Fruit fly (Drosophila melanogaster) whole organism, embryonic: ENCODE data around the gene CG31777.
A peak's percentile ranks its signal among the peaks of the same experiment; 100 is the strongest.

Experiments
- Asciz ChIP-seq: fragments of 200-800 bp; sonication (Bioruptor generic); optimal IDR thresholded peaks from 2 replicates; lab custom pipeline; 2017; ENCODE audit warnings: missing biosample characterization, mild to moderate bottlenecking, missing genetic modification characterization, missing genetic modification reagents
- Awh ChIP-seq: fragments of 200-800 bp; sonication (Bioruptor generic); IDR thresholded peaks from 2 replicates; pipeline ENCODE4, ENCODE4 v1.3.6; 2022; ENCODE audit warnings: missing biosample characterization, missing genetic modification characterization
- B-H1 ChIP-seq: fragments of 200-800 bp; sonication (Bioruptor generic); IDR thresholded peaks from 3 replicates; pipeline ENCODE4 v1.3.6; 2022; ENCODE audit warnings: missing biosample characterization, missing genetic modification characterization
- CG10274 ChIP-seq: fragments of 200-800 bp; sonication (Bioruptor generic); optimal IDR thresholded peaks from 3 replicates; lab custom pipeline; 2017; ENCODE audit warnings: missing biosample characterization, mild to moderate bottlenecking, missing genetic modification characterization
- CG10959 ChIP-seq: fragments of 200-800 bp; sonication (Bioruptor generic); IDR thresholded peaks from 2 replicates; pipeline ENCODE4 v1.3.6; 2022; ENCODE audit warnings: missing biosample characterization, missing genetic modification characterization
- CG12104 ChIP-seq: fragments of 200-800 bp; sonication (Bioruptor generic); optimal IDR thresholded peaks from 3 replicates; lab custom pipeline; 2016; ENCODE audit warnings: missing biosample characterization, missing genetic modification characterization
- CG12659 ChIP-seq: fragments of 200-800 bp; sonication (Bioruptor generic); optimal IDR thresholded peaks from 3 replicates; lab custom pipeline; 2017; ENCODE audit warnings: mild to moderate bottlenecking, missing biosample characterization, missing genetic modification reagents, missing genetic modification characterization
- CG17328 ChIP-seq: fragments of 200-800 bp; sonication (Bioruptor generic); IDR thresholded peaks from 2 replicates; pipeline ENCODE4 v1.3.6; 2022; ENCODE audit warnings: missing biosample characterization, missing genetic modification characterization
- CG18011 ChIP-seq: fragments of 200-800 bp; sonication (Bioruptor generic); optimal IDR thresholded peaks from 2 replicates; lab custom pipeline; 2017; ENCODE audit warnings: missing biosample characterization, missing genetic modification characterization, mild to moderate bottlenecking, moderate library complexity, missing genotype
- CG18262 ChIP-seq: fragments of 200-800 bp; optimal IDR thresholded peaks from 3 replicates; lab custom pipeline; 2019; ENCODE audit warnings: missing biosample characterization, mild to moderate bottlenecking, missing genetic modification characterization, moderate library complexity
- CG2129 ChIP-seq: fragments of 200-800 bp; sonication (Bioruptor generic); IDR thresholded peaks from 2 replicates; pipeline ENCODE4 v1.3.6; 2022; ENCODE audit warnings: missing biosample characterization, missing genetic modification characterization; ENCODE audit not compliant: partially characterized antibody
- CG30403 ChIP-seq: fragments of 200-800 bp; sonication (Bioruptor generic); optimal IDR thresholded peaks from 3 replicates; lab custom pipeline; 2016; ENCODE audit warnings: missing biosample characterization, missing genetic modification characterization
- CG3838 ChIP-seq: fragments of 200-800 bp; sonication (Bioruptor generic); optimal IDR thresholded peaks from 3 replicates; lab custom pipeline; 2016; ENCODE audit warnings: missing biosample characterization, missing genetic modification characterization
- CG42726 ChIP-seq: fragments of 200-800 bp; sonication (Bioruptor generic); IDR thresholded peaks from 2 replicates; pipeline ENCODE4 v1.3.6; 2022; ENCODE audit warnings: missing biosample characterization, missing genetic modification characterization; ENCODE audit not compliant: partially characterized antibody
- CG6175 ChIP-seq: fragments of 200-800 bp; sonication (Bioruptor generic); IDR thresholded peaks from 3 replicates; pipeline ENCODE4 v1.3.6; 2022; ENCODE audit warnings: missing biosample characterization, missing genetic modification characterization
- CG8281 ChIP-seq: fragments of 200-800 bp; sonication (Bioruptor generic); optimal IDR thresholded peaks from 2 replicates; lab custom pipeline; 2018; ENCODE audit warnings: missing biosample characterization, mild to moderate bottlenecking, missing genetic modification characterization, moderate library complexity
- CG8290 ChIP-seq, 3 experiments: fragments of 200-800 bp; sonication (Bioruptor generic); optimal IDR thresholded peaks; 2 replicates each; lab custom pipeline; 2016 to 2019; ENCODE audit warnings: missing biosample characterization in 3 of 3, missing genetic modification characterization in 3 of 3, mild to moderate bottlenecking in 2 of 3, moderate library complexity in 1 of 3
- CG8765 ChIP-seq: fragments of 200-800 bp; sonication (Bioruptor generic); IDR thresholded peaks from 2 replicates; pipeline ENCODE4 v1.3.6; 2022; ENCODE audit warnings: missing biosample characterization, missing genetic modification characterization
- CG8944 ChIP-seq: fragments of 200-800 bp; sonication (Bioruptor generic); optimal IDR thresholded peaks from 3 replicates; lab custom pipeline; 2016; ENCODE audit warnings: missing biosample characterization, missing genetic modification characterization
- CG9437 ChIP-seq: fragments of 200-800 bp; sonication (Bioruptor generic); optimal IDR thresholded peaks from 2 replicates; lab custom pipeline; 2018; ENCODE audit warnings: missing biosample characterization, mild to moderate bottlenecking, missing genetic modification characterization
- CG9609 ChIP-seq: fragments of 200-800 bp; sonication (Bioruptor generic); optimal IDR thresholded peaks from 3 replicates; lab custom pipeline; 2016; ENCODE audit warnings: missing biosample characterization, missing genetic modification characterization
- CG9797 ChIP-seq: fragments of 200-800 bp; sonication (Bioruptor generic); optimal IDR thresholded peaks from 3 replicates; lab custom pipeline; 2018; ENCODE audit warnings: missing biosample characterization, mild to moderate bottlenecking, missing genetic modification characterization
- CHES-1-like ChIP-seq: fragments of 200-800 bp; sonication (Bioruptor generic); optimal IDR thresholded peaks from 2 replicates; lab custom pipeline; 2016; ENCODE audit warnings: missing biosample characterization, missing genetic modification characterization
- Elba2 ChIP-seq: fragments of 200-800 bp; sonication (Bioruptor generic); optimal IDR thresholded peaks from 3 replicates; lab custom pipeline; 2016; ENCODE audit warnings: missing biosample characterization, missing genetic modification characterization
- Hand ChIP-seq: fragments of 200-800 bp; sonication (Bioruptor generic); optimal IDR thresholded peaks from 2 replicates; lab custom pipeline; 2017; ENCODE audit warnings: mild to moderate bottlenecking, missing biosample characterization, missing genetic modification reagents, missing genetic modification characterization
- HmgD ChIP-seq: fragments of 200-800 bp; sonication (Bioruptor generic); optimal IDR thresholded peaks from 3 replicates; lab custom pipeline; 2016; ENCODE audit warnings: missing biosample characterization, missing genetic modification characterization
- Hmr ChIP-seq: fragments of 200-800 bp; sonication (Bioruptor generic); optimal IDR thresholded peaks from 3 replicates; lab custom pipeline; 2017; ENCODE audit warnings: mild to moderate bottlenecking, missing biosample characterization, missing genetic modification reagents, missing genetic modification characterization
- Hsf ChIP-seq: fragments of 200-800 bp; sonication (Bioruptor generic); optimal IDR thresholded peaks from 3 replicates; lab custom pipeline; 2016; ENCODE audit warnings: missing biosample characterization, missing genetic modification characterization
- NC2α ChIP-seq: fragments of 200-800 bp; sonication (Bioruptor generic); optimal IDR thresholded peaks from 2 replicates; lab custom pipeline; 2016; ENCODE audit warnings: missing biosample characterization, missing genetic modification characterization
- NFAT ChIP-seq: fragments of 200-800 bp; sonication (Bioruptor generic); IDR thresholded peaks from 2 replicates; pipeline ENCODE4 v1.3.6; 2022; ENCODE audit warnings: missing biosample characterization, missing genetic modification characterization
- PHDP ChIP-seq: fragments of 200-800 bp; sonication (Bioruptor generic); optimal IDR thresholded peaks from 3 replicates; lab custom pipeline; 2018; ENCODE audit warnings: missing biosample characterization, mild to moderate bottlenecking, missing genetic modification characterization, moderate library complexity
- Pdp1 ChIP-seq, 2 experiments: fragments of 200-800 bp; sonication (Bioruptor generic); optimal IDR thresholded peaks; 3 replicates each; lab custom pipeline; 2016; ENCODE audit warnings: missing biosample characterization in 2 of 2, missing genetic modification characterization in 2 of 2, mild to moderate bottlenecking in 1 of 2, moderate library complexity in 1 of 2
- Rx ChIP-seq: fragments of 200-800 bp; sonication (Bioruptor generic); IDR thresholded peaks from 2 replicates; pipeline ENCODE4 v1.3.6; 2022; ENCODE audit warnings: missing biosample characterization, missing genetic modification characterization
- Scr ChIP-seq: fragments of 200-800 bp; sonication (Bioruptor generic); IDR thresholded peaks from 2 replicates; pipeline ENCODE4 v1.3.6; 2022; ENCODE audit warnings: missing biosample characterization, missing genetic modification characterization; ENCODE audit not compliant: partially characterized antibody
- Sox102F ChIP-seq: fragments of 200-800 bp; sonication (Bioruptor generic); optimal IDR thresholded peaks from 2 replicates; lab custom pipeline; 2018; ENCODE audit warnings: missing biosample characterization, mild to moderate bottlenecking, missing genetic modification characterization, moderate library complexity
- Spps ChIP-seq: fragments of 200-800 bp; sonication (Bioruptor generic); optimal IDR thresholded peaks from 2 replicates; lab custom pipeline; 2018; ENCODE audit warnings: missing biosample characterization, mild to moderate bottlenecking, missing genetic modification characterization
- Tbp ChIP-seq: fragments of >200 bp; optimal IDR thresholded peaks from 2 replicates; lab custom pipeline; 2018; ENCODE audit warnings: missing biosample characterization, missing genetic modification characterization
- chinmo ChIP-seq: fragments of 200-800 bp; sonication (Bioruptor generic); IDR thresholded peaks from 4 replicates; pipeline ENCODE4 v1.3.6; 2022; ENCODE audit warnings: missing biosample characterization, missing genetic modification characterization; ENCODE audit not compliant: partially characterized antibody
- crp ChIP-seq, 2 experiments: fragments of 200-800 bp; sonication (Bioruptor generic); optimal IDR thresholded peaks; 2 replicates in 1 of 2; 3 replicates in 1 of 2; lab custom pipeline; 2017; ENCODE audit warnings: missing biosample characterization in 2 of 2, missing genetic modification characterization in 2 of 2, mild to moderate bottlenecking in 1 of 2, moderate library complexity in 1 of 2
- dysf ChIP-seq: fragments of 200-800 bp; sonication (Bioruptor generic); IDR thresholded peaks from 3 replicates; pipeline ENCODE4 v1.3.6; 2022; ENCODE audit warnings: missing biosample characterization, missing genetic modification characterization
- ewg ChIP-seq: fragments of 200-800 bp; sonication (Bioruptor generic); optimal IDR thresholded peaks from 3 replicates; lab custom pipeline; 2017; ENCODE audit warnings: mild to moderate bottlenecking, missing biosample characterization, missing genetic modification reagents, missing genetic modification characterization
- gfzf ChIP-seq: fragments of 200-800 bp; sonication (Bioruptor generic); optimal IDR thresholded peaks from 2 replicates; lab custom pipeline; 2016; ENCODE audit warnings: missing biosample characterization, mild to moderate bottlenecking, missing genetic modification characterization, moderate library complexity
- gsb-n ChIP-seq: fragments of 200-800 bp; sonication (Bioruptor generic); optimal IDR thresholded peaks from 3 replicates; lab custom pipeline; 2018; ENCODE audit warnings: missing biosample characterization, mild to moderate bottlenecking, missing genetic modification characterization
- jing ChIP-seq: fragments of 200-800 bp; sonication (Bioruptor generic); optimal IDR thresholded peaks from 2 replicates; lab custom pipeline; 2018; ENCODE audit warnings: missing biosample characterization, mild to moderate bottlenecking, missing genetic modification characterization
- lab ChIP-seq: fragments of 200-800 bp; sonication (Bioruptor generic); optimal IDR thresholded peaks from 3 replicates; lab custom pipeline; 2017; ENCODE audit warnings: missing biosample characterization, missing genetic modification characterization, mild to moderate bottlenecking, moderate library complexity, missing genetic modification reagents
- lilli ChIP-seq: fragments of 200-800 bp; sonication (Bioruptor generic); optimal IDR thresholded peaks from 3 replicates; lab custom pipeline; 2016; ENCODE audit warnings: missing biosample characterization, missing genetic modification characterization
- mam ChIP-seq: fragments of 200-800 bp; sonication (Bioruptor generic); optimal IDR thresholded peaks from 3 replicates; lab custom pipeline; 2016; ENCODE audit warnings: missing biosample characterization, missing genetic modification characterization
- pita ChIP-seq: fragments of 200-800 bp; sonication (Bioruptor generic); optimal IDR thresholded peaks from 2 replicates; lab custom pipeline; 2017; ENCODE audit warnings: missing biosample characterization, mild to moderate bottlenecking, missing genetic modification characterization
- tx ChIP-seq: fragments of 200-800 bp; sonication (Bioruptor generic); optimal IDR thresholded peaks from 2 replicates; lab custom pipeline; 2016; ENCODE audit warnings: missing biosample characterization, missing genetic modification characterization
- zfh2 ChIP-seq: fragments of 200-800 bp; sonication (Bioruptor generic); optimal IDR thresholded peaks from 2 replicates; lab custom pipeline; 2016; ENCODE audit warnings: missing biosample characterization, missing genetic modification characterization

CG31777 gene

DNA sequence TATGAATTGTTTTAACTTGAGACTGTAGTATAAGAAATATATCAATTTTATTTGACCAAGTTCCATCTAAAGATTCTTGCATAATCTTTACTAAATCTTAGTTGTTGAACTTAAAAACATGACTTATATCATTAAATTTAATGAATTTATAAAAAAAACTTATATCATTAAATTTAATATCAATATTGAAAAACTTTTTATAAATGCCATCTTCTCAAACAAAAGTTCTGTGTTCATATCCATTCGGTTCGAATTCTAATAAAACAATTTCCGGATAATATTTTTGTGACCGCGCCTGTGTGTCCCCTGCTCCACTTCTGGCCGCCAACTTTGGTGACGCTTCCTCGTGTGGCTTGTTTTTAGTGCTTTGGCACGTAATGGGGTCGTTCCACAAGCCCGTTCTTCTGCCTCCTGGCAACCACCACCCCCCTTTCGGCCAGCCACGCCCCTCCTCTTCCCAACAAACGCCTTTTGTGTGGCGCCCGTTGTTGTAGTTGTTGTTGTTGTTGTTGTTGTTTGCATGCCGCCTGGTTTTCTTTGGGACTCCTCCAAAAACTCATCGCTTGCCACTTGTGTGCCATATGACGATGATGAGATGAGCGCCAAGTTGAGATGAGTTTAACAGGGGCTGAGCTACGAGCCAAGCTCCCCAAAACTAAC, 30.3 kb upstream of the CG31777 start (continued):
- no peak for TF ChIP-seq zfh2 (GFP tag; lab: Kevin White, UChicago)
- no peak for TF ChIP-seq mam (GFP tag; lab: Kevin White, UChicago)
- TF ChIP-seq jing = no peak
- no peak for TF ChIP-seq ewg
- TF ChIP-seq Hand (GFP tag; lab: Kevin White, UChicago) = no peak
- TF ChIP-seq Hsf (GFP tag; lab: Kevin White, UChicago) = no peak
- no peak for TF ChIP-seq Tbp (GFP tag; lab: Kevin White, UChicago)
- no peak for TF ChIP-seq CG8944
- no peak for TF ChIP-seq CG3838 (GFP tag; lab: Kevin White, UChicago)
- TF ChIP-seq PHDP (tag; lab: Kevin White, UChicago) = peak; percentile 13
- TF ChIP-seq Sox102F (GFP tag; lab: Kevin White, UChicago) = no peak
- TF ChIP-seq lab = no peak
- TF ChIP-seq CG18262 (tag; lab: Kevin White, UChicago) = peak; percentile 18
- TF ChIP-seq Rx (GFP tag; lab: Robert Waterston, UW) = no peak
- TF ChIP-seq lilli = no peak
- TF ChIP-seq CG9797 (GFP tag; lab: Kevin White, UChicago) = no peak
- TF ChIP-seq NC2α = no peak
- no peak for TF ChIP-seq Asciz (GFP tag; lab: Kevin White, UChicago)
- no peak for TF ChIP-seq CG2129
- TF ChIP-seq CG17328 (GFP tag; lab: Robert Waterston, UW) = no peak
- TF ChIP-seq pita (GFP tag; lab: Kevin White, UChicago) = no peak
- TF ChIP-seq crp (GFP tag; optimal IDR thresholded peaks at IDR 0.05; lab: Kevin White, UChicago) = no peak
- no peak for TF ChIP-seq Pdp1 (GFP tag; optimal IDR thresholded peaks at IDR 0.05; lab: Kevin White, UChicago)
- TF ChIP-seq CG18011 (GFP tag; lab: Kevin White, UChicago) = no peak
- no peak for TF ChIP-seq tx (GFP tag; lab: Kevin White, UChicago)
- TF ChIP-seq CG8290 (GFP tag; optimal IDR thresholded peaks at IDR 0.05; lab: Kevin White, UChicago) = no peak
- TF ChIP-seq CG8290 (tag; optimal IDR thresholded peaks at IDR 0.05; lab: Kevin White, UChicago) = no peak
- no peak for TF ChIP-seq gsb-n (tag; lab: Kevin White, UChicago)
- no peak for TF ChIP-seq Scr
- TF ChIP-seq Elba2 (GFP tag; lab: Kevin White, UChicago) = no peak
- no peak for TF ChIP-seq Awh (GFP tag; lab: Robert Waterston, UW)
- TF ChIP-seq CHES-1-like = no peak
- no peak for TF ChIP-seq gfzf
- TF ChIP-seq NFAT = no peak
- no peak for TF ChIP-seq Hmr (GFP tag; lab: Kevin White, UChicago)
- no peak for TF ChIP-seq CG10959 (GFP tag; lab: Robert Waterston, UW)
- TF ChIP-seq CG9437 = peak; percentile 1
- TF ChIP-seq CG12104 (GFP tag; lab: Kevin White, UChicago) = no peak
- no peak for TF ChIP-seq B-H1 (GFP tag; lab: Robert Waterston, UW)

DNA sequence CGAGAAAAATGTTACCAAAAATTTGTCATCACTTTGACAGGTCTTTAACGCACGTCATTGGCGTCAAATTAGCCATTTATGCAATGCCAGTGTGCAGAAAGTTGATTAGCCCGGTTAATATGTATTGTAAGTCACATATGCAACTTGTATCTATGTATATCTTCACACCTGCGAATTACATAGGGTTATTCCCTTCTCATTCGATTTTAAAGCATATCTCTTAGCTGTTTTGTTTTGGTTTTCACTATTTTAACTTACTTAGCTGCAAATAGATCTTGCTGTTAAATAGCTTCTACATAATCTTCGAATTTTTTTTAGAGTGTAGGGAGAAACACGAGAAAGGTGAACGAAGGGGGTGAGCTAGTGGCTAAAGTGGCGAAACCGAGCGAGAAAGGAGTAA, 24.2 kb upstream of the CG31777 start:
- TF ChIP-seq Spps = no peak
- TF ChIP-seq CG30403 (GFP tag; lab: Kevin White, UChicago) = no peak
- TF ChIP-seq HmgD (GFP tag; lab: Kevin White, UChicago) = no peak
- no peak for TF ChIP-seq CG9609 (GFP tag; lab: Kevin White, UChicago)
- no peak for TF ChIP-seq CG12659 (GFP tag; lab: Kevin White, UChicago)
- TF ChIP-seq CG10274 (GFP tag; lab: Kevin White, UChicago) = no peak
- no peak for TF ChIP-seq dysf (GFP tag; lab: Robert Waterston, UW)
- TF ChIP-seq CG8281 (tag; lab: Kevin White, UChicago) = no peak
- no peak for TF ChIP-seq chinmo (GFP tag; lab: Robert Waterston, UW)
- no peak for TF ChIP-seq CG42726
- no peak for TF ChIP-seq CG8765 (GFP tag; lab: Robert Waterston, UW)
- no peak for TF ChIP-seq CG6175 (GFP tag; lab: Robert Waterston, UW)
- TF ChIP-seq NFAT = no peak
